Worm (Caenorhabditis elegans) whole organism, L4/young adult: ENCODE measurements around the gene R52.5.
"Not testable (repeated sequence)": the region's sequence is repeated elsewhere in the genome, so short reads cannot be mapped to it uniquely, and the experiment has no call there.

Experiments
- W03F9.2 ChIP-seq: fragments of 150-350 bp; optimal IDR thresholded peaks from 2 replicates; lab custom pipeline; 2014; ENCODE audit warnings: missing biosample characterization, missing genetic modification characterization
- dao-5 ChIP-seq: sonication (generic microtip); optimal IDR thresholded peaks from 2 replicates; lab custom pipeline; 2016; ENCODE audit warnings: missing genotype, missing genetic modification characterization, moderate library complexity, missing compliant biosample characterization
- him-1 ChIP-seq: sonication (generic microtip); optimal IDR thresholded peaks from 2 replicates; lab custom pipeline; 2016; ENCODE audit warnings: missing genotype, missing genetic modification reagents, missing genetic modification characterization, missing compliant biosample characterization

Gene R52.5

ce11 chrII:2075513-2075912 is 34.3 kb downstream of the R52.5 start, which contains the start of gene F07E5.8:
TSS of gene F07E5.8 (minus strand) at chrII:2075613.
- TF ChIP-seq W03F9.2 (tag; lab: Kevin White, UChicago) (no peak), dao-5 (tag; lab: Kevin White, UChicago) (no peak), him-1 (tag; lab: Kevin White, UChicago) (no peak)

DNA sequence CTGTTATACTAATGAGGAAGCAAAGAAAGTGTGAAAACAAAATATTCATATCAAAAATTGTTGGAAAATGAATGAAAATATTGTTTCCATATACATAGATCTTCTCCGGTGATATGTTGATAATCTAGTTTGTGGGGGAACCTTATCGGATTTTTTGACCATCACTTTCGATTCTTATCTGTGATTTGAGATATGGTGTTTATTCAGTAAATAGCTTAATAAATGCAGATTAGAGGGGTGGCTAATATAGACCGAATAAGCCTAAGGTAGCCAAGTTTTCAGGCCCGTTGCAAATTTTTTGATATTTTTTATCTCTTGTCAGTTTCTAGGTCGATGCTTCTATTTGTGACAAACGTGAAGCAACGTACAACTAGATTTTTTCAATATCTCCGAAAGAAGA is 38.4 kb downstream of the R52.5 start, which contains the start of gene F07E5.7:
Gene F07E5.7 (minus strand): TSS at position 101 of the 400 bp plus-strand sequence.
- TF ChIP-seq him-1 (tag; lab: Kevin White, UChicago) (no peak), W03F9.2 (tag; lab: Kevin White, UChicago) (no peak), dao-5 (tag; lab: Kevin White, UChicago) (no peak)

ce11 chrII:2067451-2068021 is 42.3 kb downstream of the R52.5 start, which contains the start of gene F07E5.12:
TSS of gene F07E5.12 (plus strand) at chrII:2067971.
- TF ChIP-seq W03F9.2, him-1, dao-5 (tag; lab: Kevin White, UChicago): not testable (repeated sequence)

DNA sequence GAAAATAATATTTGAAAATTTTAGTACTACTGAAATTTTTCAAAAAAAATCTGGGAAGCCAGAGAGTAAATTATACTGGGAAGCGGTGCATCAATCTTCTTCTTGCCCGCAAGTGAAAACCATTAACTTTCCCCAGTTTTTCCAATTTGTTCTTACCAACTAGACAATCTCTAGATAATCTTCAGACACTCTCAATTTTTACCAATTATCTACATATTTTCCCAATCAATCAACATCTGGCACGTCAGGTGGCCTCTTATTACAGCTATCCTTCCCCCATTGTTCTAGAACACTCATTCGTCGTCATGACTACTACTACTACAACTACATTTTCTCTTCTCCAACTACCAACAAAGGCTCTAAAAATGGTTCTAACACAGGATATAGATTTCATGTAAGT is 45.3 kb downstream of the R52.5 start, which contains the start of gene fbxb-6:
Gene fbxb-6 (plus strand): TSS at position 301 of the 400 bp plus-strand sequence.
- TF ChIP-seq W03F9.2 (tag; lab: Kevin White, UChicago) (no peak), dao-5 (tag; lab: Kevin White, UChicago) (no peak), him-1 (tag; lab: Kevin White, UChicago) (no peak)

- TF ChIP-seq him-1 (tag; lab: Kevin White, UChicago) (no peak), W03F9.2 (tag; lab: Kevin White, UChicago) (no peak), dao-5 (tag; lab: Kevin White, UChicago) (no peak)
Measured at ce11 chrII:2063989-2064388, 45.9 kb downstream of the R52.5 start, which contains the start of gene F07E5.13. TSS of gene F07E5.13 (minus strand) at chrII:2064089.

DNA sequence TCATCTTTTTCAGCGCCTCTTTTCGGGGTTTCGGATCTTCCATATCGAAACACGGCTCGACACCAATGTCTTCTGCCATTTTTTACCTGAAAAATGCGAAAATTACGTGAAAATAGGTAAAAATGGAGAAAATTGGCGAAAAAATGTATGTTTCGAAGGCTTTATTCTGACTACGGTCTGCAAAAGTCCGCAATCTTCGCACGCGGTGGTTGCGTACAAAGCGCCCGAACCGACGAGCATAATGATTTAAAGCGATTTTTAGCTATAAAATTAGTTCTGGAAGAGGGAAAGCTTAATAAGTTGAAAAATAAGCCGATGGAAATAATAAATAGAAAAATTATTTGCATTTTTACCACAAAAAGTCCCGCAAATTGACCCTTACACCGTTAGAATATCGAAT is 50.9 kb downstream of the R52.5 start, which contains the start of gene F07E5.5:
Gene F07E5.5 (minus strand): TSS at position 86 of the 400 bp plus-strand sequence.
- no peak for TF ChIP-seq him-1 (tag; lab: Kevin White, UChicago)
